Fruit fly (Drosophila melanogaster): Measurements from ENCODE around the gene CG43993.

Gene CG43993

DNA sequence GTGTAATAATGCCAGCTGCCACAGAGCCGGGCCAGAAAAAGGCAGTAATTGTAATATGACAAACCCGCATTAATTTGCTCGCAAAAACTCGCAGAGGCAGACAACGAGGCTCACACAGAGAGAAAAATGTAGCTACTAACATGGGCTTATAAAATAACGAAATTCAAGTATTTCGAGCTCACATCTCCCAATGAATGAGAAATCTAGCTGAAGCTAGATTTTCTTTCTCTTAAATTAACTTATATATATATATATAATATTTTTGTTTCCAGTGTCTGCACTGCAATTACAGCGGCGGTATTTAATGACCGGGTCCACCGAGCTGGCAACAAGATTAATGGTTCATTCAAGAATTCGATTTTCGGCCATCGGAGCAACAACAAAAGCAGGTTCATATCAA is 16.2 kb upstream of the CG43993 start (continued):
- TF ChIP-seq CG31627 (GFP tag; optimal IDR thresholded peaks at IDR 0.05): peak; percentile 20
- TF ChIP-seq cyc (GFP tag; optimal IDR thresholded peaks at IDR 0.05): peak; percentile 41
- TF ChIP-seq CG1621 (tag; optimal IDR thresholded peaks at IDR 0.05): no peak
- TF ChIP-seq dac (GFP tag; optimal IDR thresholded peaks at IDR 0.05): no peak
- peak; percentile 56 for TF ChIP-seq vri (GFP tag; optimal IDR thresholded peaks at IDR 0.05)
- peak; percentile 31 for TF ChIP-seq CG11762 (GFP tag; optimal IDR thresholded peaks at IDR 0.05; ENCODE audit: insufficient read depth)
- peak; percentile 44 for TF ChIP-seq Sox15 (GFP tag; optimal IDR thresholded peaks at IDR 0.05)
- peak; percentile 45 for TF ChIP-seq CG3919 (GFP tag; optimal IDR thresholded peaks at IDR 0.05)
- TF ChIP-seq CG10631 (GFP tag; optimal IDR thresholded peaks at IDR 0.05): peak; percentile 22
- TF ChIP-seq CG6276 (GFP tag; optimal IDR thresholded peaks at IDR 0.05): peak; percentile 49
- peak; percentile 24 for TF ChIP-seq lz (GFP tag; optimal IDR thresholded peaks at IDR 0.05)
- peak; percentile 56 for TF ChIP-seq Blimp-1 (GFP tag; optimal IDR thresholded peaks at IDR 0.05)
- no peak; the same call in 1 of the 2 replicates for TF ChIP-seq Gug (GFP tag; IDR thresholded peaks at IDR 0.05)
- TF ChIP-seq ss (GFP tag; optimal IDR thresholded peaks at IDR 0.05): no peak
- TF ChIP-seq CG8119 (GFP tag; IDR thresholded peaks at IDR 0.05): peak; percentile 58; the same call in 2 of the 3 replicates
- peak; percentile 47 for TF ChIP-seq CG6792 (GFP tag; optimal IDR thresholded peaks at IDR 0.05)
- no peak for TF ChIP-seq fd85E (GFP tag; optimal IDR thresholded peaks at IDR 0.05)
- no peak for TF ChIP-seq fd59A (GFP tag; optimal IDR thresholded peaks at IDR 0.05)
- peak; percentile 39 for TF ChIP-seq Hr39 (GFP tag; optimal IDR thresholded peaks at IDR 0.05)
- no peak for TF ChIP-seq CG10669 (GFP tag; optimal IDR thresholded peaks at IDR 0.05)

DNA sequence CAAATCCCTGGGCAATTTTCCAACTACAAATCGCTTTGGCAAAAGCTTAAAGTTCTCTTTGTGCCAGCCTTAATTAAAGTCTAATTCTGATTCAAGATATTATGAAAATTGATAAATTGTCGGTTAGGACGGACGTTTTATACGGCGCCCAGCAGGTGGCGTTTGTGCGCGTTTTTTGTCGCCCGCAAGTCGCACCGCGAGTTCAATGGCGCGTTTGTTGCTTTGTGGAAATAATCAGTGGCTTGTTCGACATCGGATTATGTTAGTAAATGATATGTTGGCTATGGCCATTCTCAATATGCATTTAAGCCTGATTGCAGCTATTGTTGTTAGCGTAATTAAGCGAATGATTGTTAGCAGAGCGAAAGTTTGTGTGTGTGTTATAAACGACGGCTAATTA is 10.5 kb upstream of the CG43993 start:
- TF ChIP-seq CG11902 (GFP tag; optimal IDR thresholded peaks at IDR 0.05) (no peak), Ets21C (GFP tag; optimal IDR thresholded peaks at IDR 0.05) (no peak), Eip75B (GFP tag; optimal IDR thresholded peaks at IDR 0.05) (no peak), Sox15 (GFP tag; optimal IDR thresholded peaks at IDR 0.05) (no peak), CG11762 (GFP tag; optimal IDR thresholded peaks at IDR 0.05; ENCODE audit: insufficient read depth) (no peak), lz (GFP tag; optimal IDR thresholded peaks at IDR 0.05) (no peak), fkh (GFP tag; optimal IDR thresholded peaks at IDR 0.05) (no peak), topi (GFP tag; optimal IDR thresholded peaks at IDR 0.05) (no peak), CG6792 (GFP tag; optimal IDR thresholded peaks at IDR 0.05) (no peak), CG31627 (GFP tag; optimal IDR thresholded peaks at IDR 0.05) (no peak), achi (GFP tag; optimal IDR thresholded peaks at IDR 0.05) (no peak), Blimp-1 (GFP tag; optimal IDR thresholded peaks at IDR 0.05) (no peak), CG9139 (GFP tag; optimal IDR thresholded peaks at IDR 0.05) (no peak), Sox14 (GFP tag; optimal IDR thresholded peaks at IDR 0.05) (no peak), Hr4 (GFP tag; optimal IDR thresholded peaks at IDR 0.05) (no peak)

DNA sequence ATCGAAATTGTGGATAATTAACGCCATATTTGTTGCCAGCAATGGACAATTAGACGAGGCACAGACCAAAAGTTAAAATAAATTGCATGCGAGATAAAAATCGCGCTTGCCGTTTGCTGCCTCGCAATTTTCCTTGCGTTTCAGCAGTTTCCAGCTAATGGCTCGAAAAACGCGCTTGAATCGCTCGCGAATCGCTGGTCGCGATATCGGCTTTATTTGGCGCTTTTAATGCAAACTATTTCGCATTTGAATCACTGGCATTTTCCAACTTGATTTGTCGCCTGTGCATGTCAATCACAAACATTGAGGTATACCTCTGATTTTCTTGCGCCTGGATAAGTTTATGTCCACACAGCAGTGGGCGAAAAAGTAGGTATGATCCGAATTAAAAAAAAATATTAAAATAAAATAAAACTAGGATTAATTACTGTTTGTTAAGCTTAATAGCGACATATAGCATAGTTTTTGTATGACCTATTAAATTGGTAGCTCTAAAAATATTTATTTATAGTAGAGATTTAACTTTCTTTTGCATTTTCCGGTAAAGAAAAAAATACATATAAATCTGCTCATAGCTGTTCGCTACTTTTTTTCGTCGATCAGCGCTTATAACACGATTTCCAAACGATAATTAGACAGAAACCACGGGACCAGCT is 9.1 kb upstream of the CG43993 start:
- TF ChIP-seq Hr38 (GFP tag; optimal IDR thresholded peaks at IDR 0.05) (no peak), fd59A (GFP tag; optimal IDR thresholded peaks at IDR 0.05) (no peak), CG10631 (GFP tag; optimal IDR thresholded peaks at IDR 0.05) (no peak), CG6854 (GFP tag; optimal IDR thresholded peaks at IDR 0.05) (no peak), eg (GFP tag; IDR thresholded peaks at IDR 0.05) (0 out of 3 replicates have a peak, but pooled peaks have one; percentile 58), spab (GFP tag; optimal IDR thresholded peaks at IDR 0.05) (no peak), achi (GFP tag; optimal IDR thresholded peaks at IDR 0.05) (peak; percentile 29), CG32006 (GFP tag; optimal IDR thresholded peaks at IDR 0.05) (peak; percentile 73), CG7368 (GFP tag; optimal IDR thresholded peaks at IDR 0.05) (no peak), Smox (GFP tag; optimal IDR thresholded peaks at IDR 0.05) (no peak), CG6808 (GFP tag; optimal IDR thresholded peaks at IDR 0.05) (no peak), CG6792 (GFP tag; optimal IDR thresholded peaks at IDR 0.05) (no peak), CG3032 (tag; optimal IDR thresholded peaks at IDR 0.05) (no peak), Ets21C (GFP tag; optimal IDR thresholded peaks at IDR 0.05) (no peak), dsx (GFP tag; optimal IDR thresholded peaks at IDR 0.05; ENCODE audit: poor library complexity, severe bottlenecking) (no peak), CG15336 (GFP tag; IDR thresholded peaks at IDR 0.05) (peak; percentile 68), CG16779 (tag; optimal IDR thresholded peaks at IDR 0.05) (no peak), CG6163 (GFP tag; IDR thresholded peaks at IDR 0.05) (no peak), CG8632 (GFP tag; optimal IDR thresholded peaks at IDR 0.05) (no peak), Ets96B (tag; optimal IDR thresholded peaks at IDR 0.05) (no peak), Sox14 (GFP tag; optimal IDR thresholded peaks at IDR 0.05) (no peak), svp (GFP tag) (no peak), Gug (GFP tag; IDR thresholded peaks at IDR 0.05) (no peak), Met (GFP tag; optimal IDR thresholded peaks at IDR 0.05) (no peak), CG9139 (GFP tag; optimal IDR thresholded peaks at IDR 0.05) (no peak), CG6276 (GFP tag; optimal IDR thresholded peaks at IDR 0.05) (peak; percentile 59)

Data from whole organism, prepupa.